Worm (Caenorhabditis elegans): Measurements from ENCODE around the gene C35D10.6.

The C35D10.6 gene

ce11 chrIII:4852025-4852424 is 7.1 kb upstream of the C35D10.6 start, which contains the start of gene ced-4:
ced-4 (plus strand) TSS chrIII:4852325.
- TF ChIP-seq K02D7.2 (tag; optimal IDR thresholded peaks at IDR 0.05): no peak

- TF ChIP-seq elt-2 (tag; optimal IDR thresholded peaks at IDR 0.05) (no peak), syd-9 (tag; optimal IDR thresholded peaks at IDR 0.05) (no peak)
Observed at ce11 chrIII:4854918-4855317, 4.2 kb upstream of the C35D10.6 start, which contains the start of gene C35D10.8. C35D10.8 (plus strand) TSS chrIII:4855218.

- TF ChIP-seq pqm-1 (tag; optimal IDR thresholded peaks at IDR 0.05) (no peak), tbx-2 (tag; optimal IDR thresholded peaks at IDR 0.05) (no peak), ttx-3 (tag; optimal IDR thresholded peaks at IDR 0.05) (no peak), Y22D7AL.16 (tag; optimal IDR thresholded peaks at IDR 0.05) (no peak), sox-4 (tag; optimal IDR thresholded peaks at IDR 0.05) (no peak), nhr-232 (tag; optimal IDR thresholded peaks at IDR 0.05) (no peak), T23F11.4 (GFP tag; optimal IDR thresholded peaks at IDR 0.05) (no peak), pha-2 (tag; optimal IDR thresholded peaks at IDR 0.05) (no peak), eyg-1 (tag; optimal IDR thresholded peaks at IDR 0.05) (no peak), C38D4.7 (GFP tag; optimal IDR thresholded peaks at IDR 0.05) (no peak), fkh-6 (tag; optimal IDR thresholded peaks at IDR 0.05) (no peak), lin-11 (tag; optimal IDR thresholded peaks at IDR 0.05) (no peak), pha-4 (tag; optimal IDR thresholded peaks at IDR 0.05) (no peak), ceh-9 (tag; optimal IDR thresholded peaks at IDR 0.05) (no peak), ceh-2 (tag; optimal IDR thresholded peaks at IDR 0.05) (no peak), unc-55 (GFP tag; optimal IDR thresholded peaks at IDR 0.05) (no peak)
Observed at ce11 chrIII:4856109-4856508, 3.0 kb upstream of the C35D10.6 start, which contains the start of gene C35D10.7. C35D10.7 (plus strand) TSS chrIII:4856193.

ce11 chrIII:4856992-4857391 is 2.1 kb upstream of the C35D10.6 start:
- TF ChIP-seq ref-2 (tag; optimal IDR thresholded peaks at IDR 0.05) (no peak), F13H6.1 (tag; optimal IDR thresholded peaks at IDR 0.05) (no peak), sdc-2 (tag; optimal IDR thresholded peaks at IDR 0.05) (no peak), ceh-6 (GFP tag; optimal IDR thresholded peaks at IDR 0.05) (no peak), pros-1 (tag; optimal IDR thresholded peaks at IDR 0.05) (no peak), ceh-34 (tag; optimal IDR thresholded peaks at IDR 0.05) (no peak), pat-9 (tag; optimal IDR thresholded peaks at IDR 0.05) (no peak), che-1 (tag; optimal IDR thresholded peaks at IDR 0.05) (no peak), elt-2 (tag; optimal IDR thresholded peaks at IDR 0.05) (no peak)

- TF ChIP-seq C38D4.7 (GFP tag; optimal IDR thresholded peaks at IDR 0.05) (no peak), zip-5 (tag; optimal IDR thresholded peaks at IDR 0.05) (peak; percentile 31), ceh-31 (tag; optimal IDR thresholded peaks at IDR 0.05) (peak; percentile 37), ets-4 (tag; optimal IDR thresholded peaks at IDR 0.05) (peak; percentile 83), elt-2 (tag; optimal IDR thresholded peaks at IDR 0.05) (peak; percentile 13), sox-2 (GFP tag; IDR thresholded peaks at IDR 0.05) (no peak), unc-42 (tag; optimal IDR thresholded peaks at IDR 0.05) (no peak), fax-1 (tag; optimal IDR thresholded peaks at IDR 0.05) (no peak), sdc-2 (tag; optimal IDR thresholded peaks at IDR 0.05) (no peak), ceh-2 (tag; optimal IDR thresholded peaks at IDR 0.05) (peak; percentile 66), ahr-1 (tag; optimal IDR thresholded peaks at IDR 0.05) (no peak), tbx-7 (tag; optimal IDR thresholded peaks at IDR 0.05) (peak; percentile 28), hlh-8 (tag; optimal IDR thresholded peaks at IDR 0.05) (no peak)
Observed at ce11 chrIII:4861744-4862401, 2.7 kb downstream of the C35D10.6 start, which contains the start of the genes C35D10.10 and C35D10.5. C35D10.10 (minus strand) TSS chrIII:4861794. C35D10.5 (plus strand) TSS chrIII:4862351.

Data from whole organism, late embryonic.